Fruit fly (Drosophila melanogaster): ENCODE results near the gene CG33965.

dm6 chr3L:1202588-1203195 lies 30.0 kb upstream of the CG33965 start, which contains the start of gene meep:
- TF ChIP-seq Dek (tag; optimal IDR thresholded peaks at IDR 0.05) (no peak), CG15011 (GFP tag; optimal IDR thresholded peaks at IDR 0.05) (no peak), Xbp1 (GFP tag; optimal IDR thresholded peaks at IDR 0.05) (no peak), ssp (GFP tag; IDR thresholded peaks at IDR 0.05) (no peak), MBD-R2 (GFP tag; IDR thresholded peaks at IDR 0.05) (no peak), CG4328 (GFP tag; optimal IDR thresholded peaks at IDR 0.05) (no peak), HLH3B (GFP tag; IDR thresholded peaks at IDR 0.05) (no peak), CG13123 (GFP tag; optimal IDR thresholded peaks at IDR 0.05) (no peak)
